Worm (Caenorhabditis elegans) whole organism, late embryonic: ENCODE data around the gene B0024.11.

Experiments
- T23F11.4 ChIP-seq: fragments of 200-800 bp; sonication (Bioruptor generic); optimal IDR thresholded peaks from 2 replicates; lab custom pipeline; 2018; ENCODE audit warnings: mild to moderate bottlenecking, missing genetic modification characterization, missing compliant biosample characterization
- Y22D7AL.16 ChIP-seq: sonication (generic microtip); optimal IDR thresholded peaks from 2 replicates; lab custom pipeline; 2016; ENCODE audit warnings: missing genetic modification characterization, missing compliant biosample characterization
- ahr-1 ChIP-seq: sonication (generic microtip); optimal IDR thresholded peaks from 2 replicates; lab custom pipeline; 2016; ENCODE audit warnings: missing genetic modification characterization, missing compliant biosample characterization
- ama-1 ChIP-seq: fragments of 150-350 bp; optimal IDR thresholded peaks from 2 replicates; lab custom pipeline; 2014
- ceh-19 ChIP-seq: fragments of 200-800 bp; sonication (Bioruptor generic); optimal IDR thresholded peaks from 2 replicates; lab custom pipeline; 2018; ENCODE audit warnings: mild to moderate bottlenecking, missing genetic modification characterization, missing compliant biosample characterization
- madf-2 ChIP-seq: sonication (generic microtip); optimal IDR thresholded peaks from 2 replicates; lab custom pipeline; 2017; ENCODE audit warnings: missing genetic modification characterization, missing compliant biosample characterization
- nfya-1 ChIP-seq: sonication (generic microtip); optimal IDR thresholded peaks from 2 replicates; lab custom pipeline; 2017; ENCODE audit warnings: missing genetic modification characterization, mild to moderate bottlenecking, missing compliant biosample characterization, antibody characterized with exemption, moderate library complexity
- odd-2 ChIP-seq: sonication (generic microtip); optimal IDR thresholded peaks from 2 replicates; lab custom pipeline; 2017; ENCODE audit warnings: antibody characterized with exemption, mild to moderate bottlenecking, missing genetic modification characterization, missing compliant biosample characterization
- pha-4 ChIP-seq: fragments of 150-350 bp; optimal IDR thresholded peaks from 2 replicates; lab custom pipeline; 2018; ENCODE audit warnings: missing biosample characterization, missing genetic modification reagents, missing genetic modification characterization
- sdc-2 ChIP-seq: sonication (generic microtip); optimal IDR thresholded peaks from 2 replicates; lab custom pipeline; 2016; ENCODE audit warnings: missing genotype, missing genetic modification characterization, missing compliant biosample characterization
- sox-2 ChIP-seq: fragments of 200-800 bp; sonication (Bioruptor generic); IDR thresholded peaks from 2 replicates; pipeline ENCODE4 v1.3.6; 2022; ENCODE audit warnings: missing genetic modification reagents, missing genetic modification characterization, missing compliant biosample characterization
- sox-4 ChIP-seq: sonication (generic microtip); optimal IDR thresholded peaks from 2 replicates; lab custom pipeline; 2017; ENCODE audit warnings: mild to moderate bottlenecking, missing genetic modification characterization, inconsistent platforms, missing compliant biosample characterization
- tbx-2 ChIP-seq: sonication (generic microtip); optimal IDR thresholded peaks from 2 replicates; lab custom pipeline; 2016; ENCODE audit warnings: missing genetic modification characterization, missing compliant biosample characterization
- ztf-16 ChIP-seq: sonication (generic microtip); optimal IDR thresholded peaks from 2 replicates; lab custom pipeline; 2017; ENCODE audit warnings: missing genetic modification characterization, missing compliant biosample characterization

DNA sequence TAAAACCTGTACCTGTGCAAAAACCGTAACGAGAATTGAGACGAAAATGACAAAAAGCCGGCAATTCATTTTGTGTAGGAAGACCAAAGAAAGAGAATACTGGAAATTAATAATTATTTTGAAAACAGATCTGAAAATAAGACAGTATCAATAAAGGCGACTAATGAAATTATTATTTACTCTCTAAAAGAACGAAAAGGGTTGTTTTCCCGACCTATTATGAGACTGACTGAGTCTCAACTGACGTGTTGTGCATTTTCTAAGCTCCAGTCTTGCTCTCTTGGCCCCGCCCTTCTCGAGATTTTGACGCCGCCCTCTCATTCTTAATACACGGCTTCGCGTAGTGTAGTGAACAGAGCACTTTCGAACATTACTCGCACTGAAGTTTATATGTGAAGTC, 30.7 kb upstream of the B0024.11 start, which contains the start of gene K07C5.9:
- TF ChIP-seq ceh-19 (GFP tag; lab: Kevin White, UChicago) (no peak), pha-4 (tag; lab: Kevin White, UChicago) (no peak), sox-2 (no peak), ama-1 (lab: Kevin White, UChicago) (no peak), ahr-1 (tag; lab: Kevin White, UChicago) (no peak), T23F11.4 (no peak), madf-2 (tag; lab: Kevin White, UChicago) (no peak), odd-2 (tag; lab: Kevin White, UChicago) (no peak), sdc-2 (tag; lab: Kevin White, UChicago) (no peak), Y22D7AL.16 (no peak), nfya-1 (tag; lab: Kevin White, UChicago) (no peak), sox-4 (tag; lab: Kevin White, UChicago) (no peak), tbx-2 (tag; lab: Kevin White, UChicago) (no peak), ztf-16 (tag; lab: Kevin White, UChicago) (no peak)
